Fruit fly (Drosophila melanogaster) whole organism, embryonic: Measurements from ENCODE around the gene Pvf2.

Source experiments
- Antp ChIP-seq: fragments of 200-800 bp; sonication (Bioruptor generic); optimal IDR thresholded peaks from 3 replicates; lab custom pipeline; 2016; ENCODE audit warnings: missing biosample characterization, missing genetic modification characterization
- Bdp1 ChIP-seq: fragments of 200-800 bp; sonication (Bioruptor generic); optimal IDR thresholded peaks from 3 replicates; lab custom pipeline; 2016; ENCODE audit warnings: missing biosample characterization, missing genetic modification characterization
- CG1024 ChIP-seq: fragments of 200-800 bp; sonication (Bioruptor generic); IDR thresholded peaks from 2 replicates; pipeline ENCODE4 v1.3.6; 2022; ENCODE audit warnings: missing biosample characterization, missing genetic modification characterization
- CG10321 ChIP-seq: fragments of 200-800 bp; sonication (Bioruptor generic); IDR thresholded peaks from 2 replicates; pipeline ENCODE4 v1.3.6; 2022; ENCODE audit warnings: missing biosample characterization, missing genetic modification characterization
- CG10366 ChIP-seq: fragments of 200-800 bp; sonication (Bioruptor generic); IDR thresholded peaks from 2 replicates; pipeline ENCODE4 v1.3.6; 2022; ENCODE audit warnings: missing biosample characterization, missing genetic modification characterization
- CG12942 ChIP-seq: fragments of 200-800 bp; sonication (Bioruptor generic); optimal IDR thresholded peaks from 3 replicates; lab custom pipeline; 2016; ENCODE audit warnings: missing biosample characterization, missing genetic modification characterization
- CG13296 ChIP-seq: fragments of 200-800 bp; sonication (Bioruptor generic); optimal IDR thresholded peaks from 3 replicates; lab custom pipeline; 2018; ENCODE audit warnings: missing biosample characterization, mild to moderate bottlenecking, missing genetic modification characterization
- CG14014 ChIP-seq: fragments of 200-800 bp; sonication (Bioruptor generic); IDR thresholded peaks from 2 replicates; pipeline ENCODE4 v1.3.6; 2022; ENCODE audit warnings: missing biosample characterization, missing genetic modification characterization
- CG14667 ChIP-seq: fragments of 200-800 bp; sonication (Bioruptor generic); IDR thresholded peaks from 2 replicates; pipeline ENCODE4 v1.3.6; 2022; ENCODE audit warnings: missing biosample characterization, missing genetic modification characterization
- CG14860 ChIP-seq: fragments of 200-800 bp; sonication (Bioruptor generic); IDR thresholded peaks from 3 replicates; pipeline ENCODE4 v1.3.6; 2022; ENCODE audit warnings: missing biosample characterization, missing genetic modification characterization; ENCODE audit not compliant: partially characterized antibody
- CG1529 ChIP-seq: fragments of 200-800 bp; sonication (Bioruptor generic); optimal IDR thresholded peaks from 3 replicates; lab custom pipeline; 2018; ENCODE audit warnings: missing biosample characterization, missing genetic modification characterization
- CG1603 ChIP-seq: fragments of 200-800 bp; sonication (Bioruptor generic); optimal IDR thresholded peaks from 2 replicates; lab custom pipeline; 2019; ENCODE audit warnings: missing biosample characterization, mild to moderate bottlenecking, missing genetic modification characterization, moderate library complexity
- CG16813 ChIP-seq: fragments of 200-800 bp; sonication (Bioruptor generic); IDR thresholded peaks from 3 replicates; pipeline ENCODE4 v1.3.6; 2022; ENCODE audit warnings: missing biosample characterization, missing genetic modification characterization; ENCODE audit not compliant: partially characterized antibody
- CG34376 ChIP-seq: fragments of 200-800 bp; sonication (Bioruptor generic); optimal IDR thresholded peaks from 2 replicates; lab custom pipeline; 2018; ENCODE audit warnings: missing biosample characterization, mild to moderate bottlenecking, missing genetic modification characterization
- CG5953 ChIP-seq: fragments of 200-800 bp; sonication (Bioruptor generic); IDR thresholded peaks from 2 replicates; pipeline ENCODE4 v1.3.6; 2022; ENCODE audit warnings: missing biosample characterization, missing genetic modification characterization
- CG7839 ChIP-seq: fragments of 200-800 bp; sonication (Bioruptor generic); optimal IDR thresholded peaks from 3 replicates; lab custom pipeline; 2018; ENCODE audit warnings: missing biosample characterization, mild to moderate bottlenecking, missing genetic modification characterization, moderate library complexity
- Dbx ChIP-seq: fragments of 200-800 bp; sonication (Bioruptor generic); IDR thresholded peaks from 3 replicates; pipeline ENCODE4 v1.3.6; 2022; ENCODE audit warnings: missing biosample characterization, missing genetic modification characterization
- Deaf1 ChIP-seq: fragments of 200-800 bp; optimal IDR thresholded peaks from 3 replicates; lab custom pipeline; 2019; ENCODE audit warnings: missing biosample characterization, mild to moderate bottlenecking, missing genetic modification characterization, moderate library complexity
- Doc3 ChIP-seq: fragments of 200-800 bp; sonication (Bioruptor generic); IDR thresholded peaks from 3 replicates; pipeline ENCODE4 v1.3.6; 2022; ENCODE audit warnings: missing biosample characterization, missing genetic modification characterization; ENCODE audit not compliant: partially characterized antibody
- Dp ChIP-seq: fragments of 200-800 bp; sonication (Bioruptor generic); optimal IDR thresholded peaks from 2 replicates; lab custom pipeline; 2018; ENCODE audit warnings: missing biosample characterization, mild to moderate bottlenecking, missing genetic modification characterization, moderate library complexity
- Elba2 ChIP-seq: fragments of 200-800 bp; sonication (Bioruptor generic); optimal IDR thresholded peaks from 3 replicates; lab custom pipeline; 2016; ENCODE audit warnings: missing biosample characterization, missing genetic modification characterization
- Fer1 ChIP-seq: fragments of 200-800 bp; sonication (Bioruptor generic); optimal IDR thresholded peaks from 2 replicates; lab custom pipeline; 2017; ENCODE audit warnings: missing biosample characterization, mild to moderate bottlenecking, missing genetic modification characterization
- HmgD ChIP-seq: fragments of 200-800 bp; sonication (Bioruptor generic); optimal IDR thresholded peaks from 3 replicates; lab custom pipeline; 2016; ENCODE audit warnings: missing biosample characterization, missing genetic modification characterization
- Jarid2 ChIP-seq: fragments of 200-800 bp; sonication (Bioruptor generic); optimal IDR thresholded peaks from 3 replicates; lab custom pipeline; 2017; ENCODE audit warnings: mild to moderate bottlenecking, missing biosample characterization, missing genetic modification reagents, missing genetic modification characterization
- Meics ChIP-seq: fragments of 200-800 bp; sonication (Bioruptor generic); optimal IDR thresholded peaks from 2 replicates; lab custom pipeline; 2017; ENCODE audit warnings: missing biosample characterization, mild to moderate bottlenecking, missing genetic modification characterization
- Six4 ChIP-seq: fragments of 200-800 bp; sonication (Bioruptor generic); optimal IDR thresholded peaks from 2 replicates; lab custom pipeline; 2016; ENCODE audit warnings: missing biosample characterization, missing genetic modification characterization
- Taf1 ChIP-seq: fragments of 200-800 bp; sonication (Bioruptor generic); IDR thresholded peaks from 2 replicates; pipeline ENCODE4 v1.3.6; 2022; ENCODE audit warnings: missing biosample characterization, missing genetic modification characterization
- Trl ChIP-seq, 3 experiments: fragments of >200 bp in 2 of 3; fragments of 200-800 bp in 1 of 3; sonication (Bioruptor generic) in 1 of 3; optimal IDR thresholded peaks; 2 replicates in 1 of 3; 3 replicates in 2 of 3; lab custom pipeline; 2016 to 2017; ENCODE audit warnings: missing biosample characterization in 1 of 3, missing genetic modification characterization in 1 of 3
- ab ChIP-seq: fragments of 200-800 bp; sonication (Bioruptor generic); optimal IDR thresholded peaks from 2 replicates; lab custom pipeline; 2016; ENCODE audit warnings: missing biosample characterization, missing genetic modification characterization
- ap ChIP-seq: fragments of 200-800 bp; sonication (Bioruptor generic); IDR thresholded peaks from 2 replicates; pipeline ENCODE4 v1.3.6; 2022; ENCODE audit warnings: missing biosample characterization, missing genetic modification characterization
- bsh ChIP-seq, 2 experiments: fragments of 200-800 bp; sonication (Bioruptor generic); optimal IDR thresholded peaks; 2 replicates each; lab custom pipeline; 2017 to 2018; ENCODE audit warnings: mild to moderate bottlenecking in 2 of 2, missing biosample characterization in 2 of 2, missing genetic modification characterization in 2 of 2, moderate library complexity in 1 of 2
- cad ChIP-seq: fragments of >200 bp; optimal IDR thresholded peaks from 2 replicates; lab custom pipeline; 2017; ENCODE audit warnings: missing biosample characterization, missing genetic modification characterization
- cg ChIP-seq: fragments of 200-800 bp; sonication (Bioruptor generic); optimal IDR thresholded peaks from 3 replicates; lab custom pipeline; 2019; ENCODE audit warnings: missing biosample characterization, mild to moderate bottlenecking, missing genetic modification characterization, moderate library complexity
- chinmo ChIP-seq: fragments of 200-800 bp; sonication (Bioruptor generic); IDR thresholded peaks from 4 replicates; pipeline ENCODE4 v1.3.6; 2022; ENCODE audit warnings: missing biosample characterization, missing genetic modification characterization; ENCODE audit not compliant: partially characterized antibody
- dan ChIP-seq: fragments of 200-800 bp; sonication (Bioruptor generic); IDR thresholded peaks from 2 replicates; pipeline ENCODE4 v1.3.6; 2022; ENCODE audit warnings: missing biosample characterization, missing genetic modification characterization
- dati ChIP-seq: fragments of 200-800 bp; sonication (Bioruptor generic); IDR thresholded peaks from 2 replicates; pipeline ENCODE4 v1.3.6; 2022; ENCODE audit warnings: missing biosample characterization, missing genetic modification characterization
- fd102C ChIP-seq: fragments of 200-800 bp; sonication (Bioruptor generic); optimal IDR thresholded peaks from 2 replicates; lab custom pipeline; 2018; ENCODE audit warnings: missing biosample characterization, mild to moderate bottlenecking, missing genetic modification characterization, moderate library complexity
- hth ChIP-seq: fragments of >200 bp; optimal IDR thresholded peaks from 2 replicates; lab custom pipeline; 2017; ENCODE audit warnings: inconsistent platforms
- inv ChIP-seq: fragments of 200-800 bp; sonication (Bioruptor generic); IDR thresholded peaks from 2 replicates; pipeline ENCODE4 v1.3.6; 2022; ENCODE audit warnings: missing biosample characterization, missing genetic modification characterization; ENCODE audit not compliant: partially characterized antibody
- jigr1 ChIP-seq: fragments of 200-800 bp; sonication (Bioruptor generic); IDR thresholded peaks from 3 replicates; pipeline ENCODE4 v1.3.6; 2022; ENCODE audit warnings: missing biosample characterization, missing genetic modification characterization
- mam ChIP-seq: fragments of 200-800 bp; sonication (Bioruptor generic); optimal IDR thresholded peaks from 3 replicates; lab custom pipeline; 2016; ENCODE audit warnings: missing biosample characterization, missing genetic modification characterization
- onecut ChIP-seq: fragments of 200-800 bp; sonication (Bioruptor generic); IDR thresholded peaks from 2 replicates; pipeline ENCODE4 v1.3.6; 2022; ENCODE audit warnings: missing biosample characterization, missing genetic modification characterization
- pho ChIP-seq: fragments of 200-800 bp; sonication (Bioruptor generic); optimal IDR thresholded peaks from 2 replicates; lab custom pipeline; 2016; ENCODE audit warnings: missing biosample characterization, missing genetic modification characterization
- seq ChIP-seq: fragments of 200-800 bp; sonication (Bioruptor generic); IDR thresholded peaks from 2 replicates; pipeline ENCODE4 v1.3.6; 2022; ENCODE audit warnings: missing biosample characterization, missing genetic modification characterization
- sqz ChIP-seq: fragments of 200-800 bp; sonication (Bioruptor generic); optimal IDR thresholded peaks from 3 replicates; lab custom pipeline; 2018; ENCODE audit warnings: missing biosample characterization, mild to moderate bottlenecking, missing genetic modification characterization
- sr ChIP-seq: fragments of 200-800 bp; sonication (Bioruptor generic); IDR thresholded peaks from 3 replicates; pipeline ENCODE4 v1.3.6; 2022; ENCODE audit warnings: missing biosample characterization, missing genetic modification characterization
- tap ChIP-seq: fragments of 200-800 bp; optimal IDR thresholded peaks from 3 replicates; lab custom pipeline; 2019; ENCODE audit warnings: missing biosample characterization, mild to moderate bottlenecking, missing genetic modification characterization, moderate library complexity
- usp ChIP-seq: fragments of >200 bp; optimal IDR thresholded peaks from 2 replicates; lab custom pipeline; 2017; ENCODE audit warnings: missing biosample characterization, missing genetic modification characterization
- yki ChIP-seq: fragments of >200 bp; optimal IDR thresholded peaks from 3 replicates; lab custom pipeline; 2018
- zf30C ChIP-seq: fragments of 200-800 bp; sonication (Bioruptor generic); optimal IDR thresholded peaks from 3 replicates; lab custom pipeline; 2018; ENCODE audit warnings: missing biosample characterization, mild to moderate bottlenecking, missing genetic modification characterization

Pvf2 gene

DNA sequence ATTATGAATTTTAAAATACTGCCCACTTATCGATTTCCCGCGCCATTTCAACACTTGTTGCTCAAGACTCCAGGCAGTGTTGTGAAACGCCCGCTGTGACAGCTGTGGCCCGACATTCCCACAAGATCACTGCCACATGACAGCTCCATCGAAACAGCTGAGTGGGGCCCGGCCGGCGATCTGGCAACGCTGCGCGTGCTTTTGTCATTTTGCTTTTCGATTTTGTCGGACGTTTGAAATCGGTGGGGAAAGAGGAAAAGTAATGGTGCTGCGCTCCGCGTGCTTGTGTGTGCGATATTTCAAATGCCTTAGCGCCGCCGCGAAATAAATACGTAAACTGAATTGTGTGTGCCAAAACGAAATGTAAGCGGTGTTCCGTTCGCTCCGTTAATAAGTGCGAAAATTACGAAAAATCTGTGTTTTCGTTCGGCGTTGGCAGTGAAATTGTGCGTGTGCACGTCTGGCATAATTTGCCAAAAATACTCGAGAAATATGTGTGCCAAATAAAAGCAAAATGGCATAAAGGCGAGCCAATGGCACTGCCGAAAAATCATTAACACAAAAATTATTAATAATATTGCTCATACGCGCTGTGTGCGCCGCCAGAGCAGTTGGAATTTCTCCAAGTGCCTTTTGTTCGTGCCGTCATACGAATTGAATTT is 42.2 kb downstream of the Pvf2 start (continued):
- peak; percentile 41 for TF ChIP-seq CG5953 (GFP tag; lab: Robert Waterston, UW)
- no peak for TF ChIP-seq CG14667
- peak; percentile 48 for TF ChIP-seq Jarid2 (GFP tag; lab: Kevin White, UChicago)
- TF ChIP-seq jigr1 (GFP tag; lab: Robert Waterston, UW): 0 out of 3 replicates have a peak, but pooled peaks have one; percentile 61
- TF ChIP-seq CG12942 (GFP tag; lab: Kevin White, UChicago): no peak
- TF ChIP-seq CG1529: no peak
- no peak for TF ChIP-seq hth (lab: Kevin White, UChicago)
- peak; percentile 60; the same call in 1 of the 2 replicates for TF ChIP-seq seq (GFP tag; lab: Robert Waterston, UW)
- peak; percentile 61 for TF ChIP-seq CG10366 (GFP tag; lab: Robert Waterston, UW)
- TF ChIP-seq CG1603: peak; percentile 90
- peak; percentile 69 for TF ChIP-seq Dbx (GFP tag; lab: Robert Waterston, UW)
- peak; percentile 3 for TF ChIP-seq Six4 (GFP tag; lab: Kevin White, UChicago)
- peak; percentile 47; the same call in 2 of the 3 replicates for TF ChIP-seq Doc3 (GFP tag; lab: Robert Waterston, UW)
- no peak for TF ChIP-seq cad
- TF ChIP-seq Deaf1 (tag; lab: Kevin White, UChicago): peak; percentile 53
- TF ChIP-seq CG7839 (tag; lab: Kevin White, UChicago): peak; percentile 61
- TF ChIP-seq Meics (GFP tag; lab: Kevin White, UChicago): peak; percentile 48
- TF ChIP-seq zf30C: peak; percentile 9
- TF ChIP-seq chinmo (GFP tag; lab: Robert Waterston, UW): peak; percentile 92; the same call in 2 of the 4 replicates
- TF ChIP-seq bsh (GFP tag; optimal IDR thresholded peaks at IDR 0.05; lab: Kevin White, UChicago): peak in 1 of 2 experiments; percentile 28
- TF ChIP-seq tap: no peak
- TF ChIP-seq CG34376: peak; percentile 74
- no peak for TF ChIP-seq ab (GFP tag; lab: Kevin White, UChicago)
- TF ChIP-seq CG16813 (GFP tag; lab: Robert Waterston, UW): peak; percentile 68
- peak; percentile 51 for TF ChIP-seq Antp (GFP tag; lab: Kevin White, UChicago)
- TF ChIP-seq CG1024 (GFP tag; lab: Robert Waterston, UW): no peak; the same call in 1 of the 2 replicates
- TF ChIP-seq pho (GFP tag; lab: Kevin White, UChicago): peak; percentile 40
- peak; percentile 29; the same call in 1 of the 3 replicates for TF ChIP-seq CG14860 (GFP tag; lab: Robert Waterston, UW)
- TF ChIP-seq Bdp1 (GFP tag; lab: Kevin White, UChicago): peak; percentile 9
- peak; percentile 47; the same call in 1 of the 2 replicates for TF ChIP-seq inv (GFP tag; lab: Robert Waterston, UW)
- TF ChIP-seq fd102C (GFP tag; lab: Kevin White, UChicago): no peak
- TF ChIP-seq Elba2: no peak
- no peak for TF ChIP-seq sqz (GFP tag; lab: Kevin White, UChicago)
- TF ChIP-seq yki: no peak
- peak; percentile 43; the same call in 1 of the 2 replicates for TF ChIP-seq CG14014 (GFP tag; lab: Robert Waterston, UW)
- TF ChIP-seq Trl (optimal IDR thresholded peaks at IDR 0.05; lab: Kevin White, UChicago): no peak
- peak; percentile 50 for TF ChIP-seq Trl (GFP tag; optimal IDR thresholded peaks at IDR 0.05; lab: Kevin White, UChicago)
- TF ChIP-seq CG10321 (GFP tag; lab: Robert Waterston, UW): 0 out of 2 replicates have a peak, but pooled peaks have one; percentile 6
- TF ChIP-seq mam: peak; percentile 51
- no peak for TF ChIP-seq Taf1
- no peak for TF ChIP-seq dan (GFP tag; lab: Robert Waterston, UW)
- peak; percentile 6; the same call in 1 of the 3 replicates for TF ChIP-seq sr
- peak; percentile 67 for TF ChIP-seq Fer1 (GFP tag; lab: Kevin White, UChicago)
- peak; percentile 98 for TF ChIP-seq Dp (GFP tag; lab: Kevin White, UChicago)
- TF ChIP-seq dati: no peak
- TF ChIP-seq HmgD (GFP tag; lab: Kevin White, UChicago): peak; percentile 78
- TF ChIP-seq ap (GFP tag; lab: Robert Waterston, UW): no peak
- TF ChIP-seq CG13296 (GFP tag; lab: Kevin White, UChicago): peak; percentile 36
- TF ChIP-seq usp (GFP tag; lab: Kevin White, UChicago): no peak
- peak; percentile 47 for TF ChIP-seq cg (GFP tag; lab: Kevin White, UChicago)
- TF ChIP-seq onecut: peak; percentile 79
